Fruit fly (Drosophila melanogaster) whole organism, pupa: Measurements from ENCODE around the gene kst.

Experiments
- CG10348 ChIP-seq: fragments of 200-800 bp; sonication (Bioruptor generic); IDR thresholded peaks from 2 replicates; pipeline ENCODE4 v1.3.6; 2022; ENCODE audit warnings: missing biosample characterization, missing genetic modification characterization
- CG12605 ChIP-seq: fragments of 200-800 bp; sonication (Bioruptor generic); IDR thresholded peaks from 2 replicates; pipeline ENCODE4 v1.3.6; 2022; ENCODE audit warnings: missing biosample characterization, missing genetic modification characterization
- CG13204 ChIP-seq: fragments of 200-800 bp; sonication (Bioruptor generic); optimal IDR thresholded peaks from 2 replicates; lab custom pipeline; 2018; ENCODE audit warnings: missing biosample characterization, mild to moderate bottlenecking, missing genetic modification characterization, moderate library complexity
- CG14655 ChIP-seq: fragments of 200-800 bp; sonication (Bioruptor generic); optimal IDR thresholded peaks from 3 replicates; lab custom pipeline; 2017; ENCODE audit warnings: mild to moderate bottlenecking, missing biosample characterization, missing genetic modification reagents, missing genetic modification characterization
- CG15710 ChIP-seq: fragments of 200-800 bp; sonication (Bioruptor generic); optimal IDR thresholded peaks from 2 replicates; lab custom pipeline; 2018; ENCODE audit warnings: missing biosample characterization, mild to moderate bottlenecking, missing genetic modification characterization, moderate library complexity
- CG17806 ChIP-seq: fragments of 200-800 bp; sonication (Bioruptor generic); optimal IDR thresholded peaks from 2 replicates; lab custom pipeline; 2018; ENCODE audit warnings: missing biosample characterization, mild to moderate bottlenecking, missing genetic modification characterization, moderate library complexity
- CG32121 ChIP-seq: fragments of 200-800 bp; sonication (Bioruptor generic); IDR thresholded peaks from 2 replicates; pipeline ENCODE4 v1.3.6; 2022; ENCODE audit warnings: missing biosample characterization, missing genetic modification characterization
- CG34367 ChIP-seq: fragments of 200-800 bp; sonication (Bioruptor generic); optimal IDR thresholded peaks from 2 replicates; lab custom pipeline; 2018; ENCODE audit warnings: missing biosample characterization, mild to moderate bottlenecking, missing genetic modification characterization
- CG4496 ChIP-seq: fragments of 200-800 bp; sonication (Bioruptor generic); IDR thresholded peaks from 3 replicates; pipeline ENCODE4 v1.3.6; 2022; ENCODE audit warnings: missing biosample characterization, missing genetic modification characterization
- CG8159 ChIP-seq: fragments of 200-800 bp; sonication (Bioruptor generic); optimal IDR thresholded peaks from 3 replicates; lab custom pipeline; 2018; ENCODE audit warnings: missing biosample characterization, mild to moderate bottlenecking, missing genetic modification characterization, moderate library complexity
- CG8301 ChIP-seq: fragments of 200-800 bp; sonication (Bioruptor generic); optimal IDR thresholded peaks from 2 replicates; lab custom pipeline; 2018; ENCODE audit warnings: missing biosample characterization, mild to moderate bottlenecking, missing genetic modification characterization
- CG9948 ChIP-seq: fragments of 200-800 bp; sonication (Bioruptor generic); optimal IDR thresholded peaks from 2 replicates; lab custom pipeline; 2018; ENCODE audit warnings: missing biosample characterization, mild to moderate bottlenecking, missing genetic modification characterization, moderate library complexity
- D1 ChIP-seq: fragments of 200-800 bp; sonication (Bioruptor generic); optimal IDR thresholded peaks from 2 replicates; lab custom pipeline; 2018; ENCODE audit warnings: missing biosample characterization, mild to moderate bottlenecking, missing genetic modification characterization, moderate library complexity
- EcR ChIP-seq: fragments of 200-800 bp; sonication (Bioruptor generic); optimal IDR thresholded peaks from 3 replicates; lab custom pipeline; 2019; ENCODE audit warnings: missing biosample characterization, missing genetic modification characterization, mild to moderate bottlenecking, moderate library complexity, missing genetic modification reagents
- Ets98B ChIP-seq: fragments of 200-800 bp; sonication (Bioruptor generic); IDR thresholded peaks from 2 replicates; pipeline ENCODE4 v1.3.6; 2022; ENCODE audit warnings: missing biosample characterization, missing genetic modification characterization
- Pif1A ChIP-seq: fragments of 200-800 bp; sonication (Bioruptor generic); optimal IDR thresholded peaks from 3 replicates; lab custom pipeline; 2016; ENCODE audit warnings: missing biosample characterization, missing genetic modification characterization
- Pif1B ChIP-seq: fragments of 200-800 bp; sonication (Bioruptor generic); optimal IDR thresholded peaks from 3 replicates; lab custom pipeline; 2016; ENCODE audit warnings: missing biosample characterization, missing genetic modification characterization
- Snoo ChIP-seq: fragments of 200-800 bp; sonication (Bioruptor generic); optimal IDR thresholded peaks from 3 replicates; lab custom pipeline; 2017; ENCODE audit warnings: missing biosample characterization, mild to moderate bottlenecking, missing genetic modification characterization, inconsistent platforms
- fd96Ca ChIP-seq: fragments of 200-800 bp; sonication (Bioruptor generic); IDR thresholded peaks from 3 replicates; pipeline ENCODE4 v1.3.6; 2022; ENCODE audit warnings: missing biosample characterization, missing genetic modification characterization
- gl ChIP-seq: fragments of 200-800 bp; sonication (Bioruptor generic); optimal IDR thresholded peaks from 2 replicates; lab custom pipeline; 2018; ENCODE audit warnings: missing biosample characterization, mild to moderate bottlenecking, missing genetic modification characterization
- rn ChIP-seq: fragments of 200-800 bp; sonication (Bioruptor generic); IDR thresholded peaks from 2 replicates; pipeline ENCODE4 v1.3.6; 2022; ENCODE audit warnings: missing biosample characterization, missing genetic modification characterization

The kst gene

DNA sequence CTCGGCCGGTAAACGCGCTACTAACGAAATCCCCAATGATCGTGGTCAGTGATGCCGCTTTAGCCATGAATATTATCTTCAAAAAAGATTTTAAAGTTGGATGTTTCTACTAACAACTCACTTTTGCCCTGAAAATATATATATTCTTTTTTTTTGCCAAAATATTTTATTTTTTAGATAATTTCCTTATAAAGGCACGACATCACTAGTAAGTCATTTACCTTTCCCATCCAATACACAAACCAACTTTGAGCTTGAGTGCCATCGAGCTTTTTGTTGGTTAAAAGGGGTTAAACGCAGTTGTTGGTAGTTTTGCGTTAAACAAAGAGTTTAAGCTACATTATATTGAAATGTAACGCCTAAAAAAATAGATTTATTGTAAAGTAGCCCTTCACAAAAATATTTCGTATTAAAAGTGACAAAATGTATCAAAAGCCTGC is 33.6 kb upstream of the kst start, which contains the start of gene CG14968:
Gene CG14968 (minus strand): TSS at position 26 of the 440 bp plus-strand sequence.
- TF ChIP-seq CG10348: peak; percentile 68
- peak; percentile 87 for TF ChIP-seq CG34367 (tag; lab: Kevin White, UChicago)
- TF ChIP-seq CG15710 (tag; lab: Kevin White, UChicago): peak; percentile 94
- TF ChIP-seq CG8301 (tag; lab: Kevin White, UChicago): peak; percentile 92
- TF ChIP-seq CG9948 (tag; lab: Kevin White, UChicago): peak; percentile 91
- peak; percentile 98 for TF ChIP-seq EcR (GFP tag; lab: Kevin White, UChicago)
- peak; percentile 94 for TF ChIP-seq fd96Ca (GFP tag; lab: Robert Waterston, UW)
- peak; percentile 98 for TF ChIP-seq CG4496 (GFP tag; lab: Robert Waterston, UW)
- peak; percentile 90 for TF ChIP-seq D1 (tag; lab: Kevin White, UChicago)
- TF ChIP-seq CG13204 (GFP tag; lab: Kevin White, UChicago): peak; percentile 59
- peak; percentile 80 for TF ChIP-seq gl
- TF ChIP-seq Pif1A: peak; percentile 95
- peak; percentile 95 for TF ChIP-seq CG32121
- TF ChIP-seq rn: peak; percentile 91
- TF ChIP-seq Pif1B: peak; percentile 96
- TF ChIP-seq Snoo (tag; lab: Kevin White, UChicago): peak; percentile 97
- peak; percentile 92 for TF ChIP-seq CG8159 (tag; lab: Kevin White, UChicago)
- TF ChIP-seq CG17806 (tag; lab: Kevin White, UChicago): peak; percentile 94
- TF ChIP-seq Ets98B (GFP tag; lab: Robert Waterston, UW): peak; percentile 95
- TF ChIP-seq CG14655: peak; percentile 94
- peak; percentile 97 for TF ChIP-seq CG12605 (GFP tag; lab: Robert Waterston, UW)

DNA sequence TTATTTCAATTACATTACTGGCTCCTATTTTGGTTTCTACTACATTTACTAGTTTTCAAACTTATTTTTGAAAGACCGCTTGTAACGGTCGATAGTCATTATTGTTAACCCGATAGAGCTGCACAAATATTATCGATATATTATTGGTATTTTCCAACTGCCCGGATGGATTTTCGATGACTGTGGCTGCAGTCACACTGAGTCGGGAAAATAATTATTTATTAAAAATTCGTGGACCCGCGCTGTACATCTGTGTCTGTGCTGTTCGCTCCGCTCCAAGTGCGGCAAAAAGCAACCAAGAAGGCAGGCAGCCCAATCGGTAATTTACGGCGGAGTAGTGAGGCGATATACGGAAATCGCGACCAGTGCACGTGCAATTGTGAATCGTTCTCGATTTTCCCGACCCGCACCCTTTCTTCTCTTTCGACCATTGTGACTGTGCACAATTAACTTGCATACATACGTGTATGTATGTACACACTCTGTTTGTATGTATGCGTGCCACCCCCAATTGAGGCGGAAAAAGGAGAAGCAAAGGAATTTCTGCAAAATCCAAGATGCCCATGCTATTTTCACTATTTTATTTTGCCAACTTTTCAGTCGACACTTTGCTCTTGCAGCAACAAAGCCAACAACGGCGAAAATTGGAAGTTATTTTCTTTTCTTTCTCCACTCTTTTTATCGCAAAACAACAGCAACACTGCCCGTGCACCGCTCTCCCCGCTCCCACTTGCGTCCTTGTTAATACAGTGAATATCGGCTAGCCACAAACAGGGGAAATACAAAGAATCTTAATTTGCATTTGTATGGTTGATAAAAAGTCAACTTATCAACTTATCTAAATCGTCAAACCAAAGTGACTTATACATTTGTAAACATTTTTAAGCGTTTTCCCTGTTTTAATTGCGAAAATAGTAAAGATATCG is 32.9 kb upstream of the kst start, which contains the start of gene ZnT63C:
Gene ZnT63C (plus strand): TSS at position 175 of the 926 bp plus-strand sequence.
- TF ChIP-seq CG14655: peak; percentile 60
- peak; percentile 53 for TF ChIP-seq CG8301 (tag; lab: Kevin White, UChicago)
- TF ChIP-seq CG10348: no peak
- TF ChIP-seq rn: peak; percentile 42; the same call in 1 of the 2 replicates
- TF ChIP-seq CG17806 (tag; lab: Kevin White, UChicago): peak; percentile 38
- TF ChIP-seq CG9948 (tag; lab: Kevin White, UChicago): peak; percentile 18
- peak; percentile 41 for TF ChIP-seq CG12605 (GFP tag; lab: Robert Waterston, UW)
- TF ChIP-seq CG4496 (GFP tag; lab: Robert Waterston, UW): peak; percentile 72
- TF ChIP-seq Snoo (tag; lab: Kevin White, UChicago): no peak
- TF ChIP-seq Ets98B (GFP tag; lab: Robert Waterston, UW): peak; percentile 18; the same call in 1 of the 2 replicates
- 0 out of 3 replicates have a peak, but pooled peaks have one; percentile 26 for TF ChIP-seq fd96Ca (GFP tag; lab: Robert Waterston, UW)
- TF ChIP-seq Pif1A: peak; percentile 42
- TF ChIP-seq CG15710 (tag; lab: Kevin White, UChicago): peak; percentile 25
- no peak for TF ChIP-seq CG34367 (tag; lab: Kevin White, UChicago)
- no peak for TF ChIP-seq Pif1B
- peak; percentile 71 for TF ChIP-seq gl
- TF ChIP-seq EcR (GFP tag; lab: Kevin White, UChicago): no peak
- no peak for TF ChIP-seq CG8159 (tag; lab: Kevin White, UChicago)
- TF ChIP-seq CG32121: peak; percentile 54; the same call in 1 of the 2 replicates
- TF ChIP-seq CG13204 (GFP tag; lab: Kevin White, UChicago): no peak
- TF ChIP-seq D1 (tag; lab: Kevin White, UChicago): no peak

- TF ChIP-seq CG8159 (tag; lab: Kevin White, UChicago) (no peak), EcR (GFP tag; lab: Kevin White, UChicago) (peak; percentile 85), Ets98B (GFP tag; lab: Robert Waterston, UW) (no peak)
These were observed 31.9 kb upstream of the kst start for dm6 chr3L:3304740-3305139.

dm6 chr3L:3305430-3305829 is 31.2 kb upstream of the kst start:
- no peak for TF ChIP-seq CG4496 (GFP tag; lab: Robert Waterston, UW)
- no peak for TF ChIP-seq CG9948 (tag; lab: Kevin White, UChicago)

- TF ChIP-seq CG13204 (GFP tag; lab: Kevin White, UChicago): no peak
- TF ChIP-seq Snoo (tag; lab: Kevin White, UChicago): no peak
- no peak for TF ChIP-seq EcR (GFP tag; lab: Kevin White, UChicago)
These were observed 30.1 kb upstream of the kst start for dm6 chr3L:3306515-3306914.

DNA sequence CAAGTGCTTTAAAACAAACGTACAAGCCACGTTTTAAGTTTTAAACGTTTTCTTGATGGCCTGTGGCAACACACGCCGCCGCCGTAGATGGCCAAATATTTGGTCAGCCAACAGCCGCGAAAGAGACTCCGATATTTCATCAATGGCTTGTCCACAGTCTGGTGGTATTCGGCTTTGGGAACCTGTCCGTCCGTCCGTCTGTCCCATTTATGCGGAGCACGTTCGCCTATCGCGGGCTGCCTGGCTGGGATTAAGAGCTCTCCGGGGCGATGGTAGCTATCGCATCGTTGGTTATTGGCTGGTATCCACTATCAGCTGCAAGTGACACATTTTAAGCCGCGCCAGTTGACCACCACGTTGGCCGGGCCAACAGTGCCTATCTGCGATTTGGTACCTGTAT is 29.1 kb upstream of the kst start:
- TF ChIP-seq CG4496 (GFP tag; lab: Robert Waterston, UW) (0 out of 3 replicates have a peak, but pooled peaks have one; percentile 28), CG17806 (tag; lab: Kevin White, UChicago) (no peak)
